Worm (Caenorhabditis elegans) whole organism, mixed stage, embryonic: Measurements from ENCODE around the gene ZK1320.5.
A peak's percentile ranks its signal among the peaks of the same experiment; 100 is the strongest.

Experiments
- M03D4.4 ChIP-seq: sonication (generic microtip); optimal IDR thresholded peaks from 2 replicates; lab custom pipeline; 2017; ENCODE audit warnings: mild to moderate bottlenecking, missing genetic modification characterization, missing compliant biosample characterization
- bed-3 ChIP-seq: fragments of 200-800 bp; sonication (Bioruptor generic); optimal IDR thresholded peaks from 3 replicates; lab custom pipeline; 2018; ENCODE audit warnings: mild to moderate bottlenecking, missing genetic modification characterization, moderate library complexity, missing compliant biosample characterization
- blmp-1 ChIP-seq: fragments of 150-350 bp; optimal IDR thresholded peaks from 2 replicates; lab custom pipeline; 2014; ENCODE audit warnings: missing biosample characterization, missing genetic modification characterization
- ceh-39 ChIP-seq: fragments of 150-350 bp; optimal IDR thresholded peaks from 2 replicates; lab custom pipeline; 2014; ENCODE audit warnings: missing biosample characterization, missing genetic modification characterization
- ces-1 ChIP-seq: fragments of 150-350 bp; optimal IDR thresholded peaks from 2 replicates; lab custom pipeline; 2014; ENCODE audit warnings: missing biosample characterization, missing genetic modification reagents, missing genetic modification characterization
- drap-1 ChIP-seq: fragments of 200-800 bp; sonication (Bioruptor generic); optimal IDR thresholded peaks from 3 replicates; lab custom pipeline; 2018; ENCODE audit warnings: mild to moderate bottlenecking, missing genetic modification characterization, missing compliant biosample characterization
- elt-1 ChIP-seq: sonication (generic microtip); optimal IDR thresholded peaks from 2 replicates; lab custom pipeline; 2017; ENCODE audit warnings: missing genetic modification characterization, mild to moderate bottlenecking, missing compliant biosample characterization, antibody characterized with exemption, moderate library complexity, borderline replicate concordance; ENCODE audit not compliant: insufficient read depth
- elt-3 ChIP-seq: fragments of 150-350 bp; optimal IDR thresholded peaks from 2 replicates; lab custom pipeline; 2014; ENCODE audit warnings: missing biosample characterization, missing genetic modification characterization
- ham-2 ChIP-seq: fragments of 200-800 bp; sonication (Bioruptor generic); optimal IDR thresholded peaks from 2 replicates; lab custom pipeline; 2018; ENCODE audit warnings: mild to moderate bottlenecking, missing genetic modification characterization, missing compliant biosample characterization
- lin-13 ChIP-seq: fragments of 150-350 bp; optimal IDR thresholded peaks from 2 replicates; lab custom pipeline; 2014; ENCODE audit warnings: missing biosample characterization, missing genetic modification characterization
- lin-32 ChIP-seq: fragments of 200-800 bp; sonication (Bioruptor generic); optimal IDR thresholded peaks from 2 replicates; lab custom pipeline; 2018; ENCODE audit warnings: mild to moderate bottlenecking, missing genetic modification characterization, missing compliant biosample characterization
- lsy-2 ChIP-seq: fragments of 150-350 bp; optimal IDR thresholded peaks from 2 replicates; lab custom pipeline; 2014; ENCODE audit warnings: missing biosample characterization, missing genetic modification characterization
- mep-1 ChIP-seq: fragments of 150-350 bp; optimal IDR thresholded peaks from 2 replicates; lab custom pipeline; 2017; ENCODE audit warnings: missing biosample characterization, missing genetic modification reagents, missing genetic modification characterization, inconsistent platforms
- nhr-12 ChIP-seq: fragments of 150-350 bp; optimal IDR thresholded peaks from 2 replicates; lab custom pipeline; 2014; ENCODE audit warnings: missing biosample characterization, missing genetic modification characterization
- nhr-237 ChIP-seq: fragments of 150-350 bp; optimal IDR thresholded peaks from 2 replicates; lab custom pipeline; 2014; ENCODE audit warnings: missing biosample characterization, missing genetic modification characterization
- nhr-28 ChIP-seq: fragments of 150-350 bp; optimal IDR thresholded peaks from 2 replicates; lab custom pipeline; 2014; ENCODE audit warnings: missing biosample characterization, missing genetic modification characterization
- nhr-76 ChIP-seq: sonication (generic microtip); optimal IDR thresholded peaks from 2 replicates; lab custom pipeline; 2017; ENCODE audit warnings: missing biosample characterization, missing genetic modification characterization
- pha-4 ChIP-seq: fragments of 150-350 bp; optimal IDR thresholded peaks from 2 replicates; lab custom pipeline; 2018; ENCODE audit warnings: missing biosample characterization, missing genetic modification reagents, missing genetic modification characterization
- sem-2 ChIP-seq: fragments of 200-800 bp; sonication (Bioruptor generic); optimal IDR thresholded peaks from 2 replicates; lab custom pipeline; 2018; ENCODE audit warnings: mild to moderate bottlenecking, missing genetic modification characterization, missing compliant biosample characterization
- snpc-4 ChIP-seq: fragments of 150-350 bp; optimal IDR thresholded peaks from 2 replicates; lab custom pipeline; 2014; ENCODE audit warnings: missing biosample characterization, missing genetic modification characterization
- sptf-1 ChIP-seq: sonication (generic microtip); optimal IDR thresholded peaks from 2 replicates; lab custom pipeline; 2017; ENCODE audit warnings: mild to moderate bottlenecking, missing genetic modification characterization, moderate library complexity, missing compliant biosample characterization
- tbx-8 ChIP-seq: fragments of 200-800 bp; sonication (Bioruptor generic); optimal IDR thresholded peaks from 2 replicates; lab custom pipeline; 2018; ENCODE audit warnings: mild to moderate bottlenecking, missing genetic modification characterization, moderate library complexity, missing compliant biosample characterization
- unc-120 ChIP-seq: sonication (generic microtip); optimal IDR thresholded peaks from 2 replicates; lab custom pipeline; 2017; ENCODE audit warnings: missing genetic modification characterization, missing compliant biosample characterization; ENCODE audit not compliant: poor library complexity, severe bottlenecking
- unc-39 ChIP-seq: fragments of 150-350 bp; optimal IDR thresholded peaks from 2 replicates; lab custom pipeline; 2014; ENCODE audit warnings: missing biosample characterization, missing genetic modification characterization
- unc-62 ChIP-seq: fragments of 150-350 bp; optimal IDR thresholded peaks from 2 replicates; lab custom pipeline; 2014; ENCODE audit warnings: missing biosample characterization, missing genetic modification reagents, missing genetic modification characterization
- zip-8 ChIP-seq: fragments of 150-350 bp; optimal IDR thresholded peaks from 2 replicates; lab custom pipeline; 2014; ENCODE audit warnings: missing biosample characterization, missing genetic modification characterization
- ztf-11 ChIP-seq: fragments of 150-350 bp; optimal IDR thresholded peaks from 2 replicates; lab custom pipeline; 2014; ENCODE audit warnings: missing biosample characterization, missing genetic modification characterization

The ZK1320.5 gene

DNA sequence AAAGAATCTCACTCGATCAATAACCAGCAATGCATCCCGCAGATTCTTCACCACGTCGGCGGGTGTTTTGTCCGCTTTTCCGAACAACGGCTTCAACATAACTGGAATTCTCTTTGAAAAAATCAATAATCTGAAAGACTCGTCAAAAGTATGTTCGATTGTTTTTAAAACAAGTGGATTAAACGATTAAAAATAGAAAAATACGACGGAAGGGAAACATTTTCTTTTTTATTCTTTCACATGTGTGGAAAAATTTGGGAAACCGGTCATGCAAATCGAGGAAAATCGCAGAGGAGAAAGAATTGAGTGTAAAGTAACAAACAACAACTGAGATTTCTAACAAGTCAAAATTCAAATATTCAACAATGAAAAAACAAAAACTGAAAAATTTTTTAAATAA is 38.1 kb upstream of the ZK1320.5 start, which contains the start of gene mop-25.2:
TSS of gene mop-25.2 (minus strand) at position 101 of the 400 bp plus-strand sequence.
- TF ChIP-seq drap-1 (GFP tag; lab: Kevin White, UChicago) (no peak), snpc-4 (tag; lab: Kevin White, UChicago) (no peak), unc-62 (no peak)

DNA sequence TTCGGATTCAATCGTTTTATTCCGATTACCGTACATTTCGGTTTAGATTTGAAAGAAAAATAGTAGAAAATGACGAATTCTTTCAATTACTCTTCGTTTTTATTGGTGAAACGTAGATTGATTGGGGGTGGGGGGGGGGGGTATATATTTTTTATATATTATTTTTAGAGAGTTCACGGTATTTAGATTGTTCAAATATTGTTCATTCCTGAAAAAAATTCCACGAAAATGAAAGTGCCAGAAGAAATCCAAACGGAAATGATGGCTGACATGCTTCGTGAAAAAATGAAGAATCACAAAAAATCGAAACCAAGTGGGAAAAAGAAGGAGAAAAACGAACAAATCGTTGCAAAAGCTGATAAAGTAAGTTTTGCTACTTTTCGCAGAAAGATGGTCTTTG is 34.9 kb upstream of the ZK1320.5 start, which contains the start of the genes Y53C12A.8 and Y53C12A.7:
TSS of gene Y53C12A.8 (minus strand) at position 101 of the 400 bp plus-strand sequence.
TSS of gene Y53C12A.7 (plus strand) at position 181 of the 400 bp plus-strand sequence.
- TF ChIP-seq pha-4 (tag; lab: Kevin White, UChicago) (no peak), drap-1 (GFP tag; lab: Kevin White, UChicago) (no peak), lsy-2 (tag; lab: Kevin White, UChicago) (no peak), nhr-28 (tag; lab: Kevin White, UChicago) (no peak), nhr-237 (tag; lab: Kevin White, UChicago) (no peak), mep-1 (tag; lab: Kevin White, UChicago) (no peak), blmp-1 (tag; lab: Kevin White, UChicago) (no peak), ham-2 (no peak), lin-32 (no peak), lin-13 (no peak), ztf-11 (tag; lab: Kevin White, UChicago) (no peak), sem-2 (GFP tag; lab: Kevin White, UChicago) (no peak), bed-3 (GFP tag; lab: Kevin White, UChicago) (no peak)
- TF ChIP-seq, all 35 proteins: peak for 0

DNA sequence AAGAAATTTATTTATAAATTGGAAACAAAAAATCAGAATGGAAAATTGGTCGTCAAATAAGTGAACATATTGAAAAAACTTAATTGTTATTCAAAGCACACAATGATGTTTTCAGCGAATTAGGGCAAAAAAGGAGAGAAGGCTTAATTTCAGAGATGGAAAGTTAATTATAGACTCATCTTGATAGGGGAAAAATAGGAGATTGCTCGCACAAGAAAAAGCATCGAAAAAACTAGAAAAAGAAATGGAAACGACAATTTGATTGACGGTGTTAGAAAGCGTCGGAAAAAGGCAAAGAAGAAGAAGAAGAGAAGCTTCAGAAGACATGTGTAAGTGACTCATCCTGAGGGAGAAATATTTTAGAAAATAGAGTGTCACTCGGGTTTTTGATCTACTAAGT is 30.5 kb upstream of the ZK1320.5 start:
- TF ChIP-seq ham-2 (no peak), ces-1 (GFP tag; lab: Kevin White, UChicago) (peak; percentile 17), elt-1 (tag; lab: Kevin White, UChicago) (no peak), tbx-8 (no peak)

DNA sequence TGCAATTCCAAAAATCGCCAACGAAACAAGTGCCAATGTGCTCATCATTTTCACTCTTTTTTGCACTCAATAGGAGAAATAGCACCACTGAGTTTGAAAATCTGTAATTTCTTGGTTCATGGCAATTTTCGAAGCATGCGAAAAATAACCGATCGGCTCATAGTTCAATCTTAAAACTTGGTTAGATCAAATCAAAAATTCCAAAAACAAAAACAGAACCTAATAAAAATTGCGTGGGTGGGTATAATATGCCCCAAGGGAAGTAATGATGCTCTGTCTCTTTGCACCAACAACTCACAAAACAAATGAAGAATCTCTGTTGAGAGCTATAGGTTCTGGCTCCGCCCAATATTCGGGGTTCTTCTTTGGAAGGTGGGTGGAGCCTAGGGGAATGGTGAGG is 26.4 kb upstream of the ZK1320.5 start, which contains the start of gene nlp-11:
TSS of gene nlp-11 (minus strand) at position 101 of the 400 bp plus-strand sequence.
- TF ChIP-seq nhr-12 (tag; lab: Kevin White, UChicago) (no peak), elt-3 (tag; lab: Kevin White, UChicago) (no peak), lin-32 (no peak), sptf-1 (tag; lab: Kevin White, UChicago) (no peak), unc-120 (tag; lab: Kevin White, UChicago) (no peak), pha-4 (tag; lab: Kevin White, UChicago) (no peak), ham-2 (no peak), unc-39 (tag; lab: Kevin White, UChicago) (no peak), ceh-39 (tag; lab: Kevin White, UChicago) (no peak), zip-8 (tag; lab: Kevin White, UChicago) (no peak), ces-1 (GFP tag; lab: Kevin White, UChicago) (no peak), blmp-1 (tag; lab: Kevin White, UChicago) (no peak), nhr-76 (tag; lab: Kevin White, UChicago) (no peak), nhr-237 (tag; lab: Kevin White, UChicago) (no peak), tbx-8 (no peak), drap-1 (GFP tag; lab: Kevin White, UChicago) (no peak)

DNA sequence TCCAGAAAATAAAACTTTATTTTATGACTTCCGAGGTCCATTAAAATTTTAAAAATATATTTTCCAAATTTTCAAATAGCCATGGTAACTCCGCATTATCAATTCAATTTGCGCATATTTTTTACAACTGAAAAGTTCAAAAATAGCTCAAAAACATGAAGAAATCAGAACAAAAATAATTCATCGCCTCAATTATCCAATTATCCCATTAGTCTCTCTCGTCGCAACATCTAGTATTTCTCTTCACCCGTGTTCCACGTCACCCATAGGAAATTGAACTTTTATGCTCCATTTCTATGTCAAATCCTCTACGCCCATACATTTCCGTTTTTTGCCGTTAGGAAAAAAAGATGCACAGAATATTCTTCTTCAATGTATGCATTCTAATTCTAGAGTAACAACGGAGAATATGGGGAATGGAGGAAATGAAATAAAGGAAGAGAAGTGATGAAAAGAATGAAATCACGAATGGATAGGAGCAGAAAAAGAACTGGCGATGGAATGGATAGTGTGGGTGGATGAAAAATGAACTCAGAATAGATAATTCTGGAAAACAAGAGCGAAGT is 24.7 kb upstream of the ZK1320.5 start:
- TF ChIP-seq ces-1 (GFP tag; lab: Kevin White, UChicago) (peak; percentile 48), M03D4.4 (no peak), elt-1 (tag; lab: Kevin White, UChicago) (no peak)

DNA sequence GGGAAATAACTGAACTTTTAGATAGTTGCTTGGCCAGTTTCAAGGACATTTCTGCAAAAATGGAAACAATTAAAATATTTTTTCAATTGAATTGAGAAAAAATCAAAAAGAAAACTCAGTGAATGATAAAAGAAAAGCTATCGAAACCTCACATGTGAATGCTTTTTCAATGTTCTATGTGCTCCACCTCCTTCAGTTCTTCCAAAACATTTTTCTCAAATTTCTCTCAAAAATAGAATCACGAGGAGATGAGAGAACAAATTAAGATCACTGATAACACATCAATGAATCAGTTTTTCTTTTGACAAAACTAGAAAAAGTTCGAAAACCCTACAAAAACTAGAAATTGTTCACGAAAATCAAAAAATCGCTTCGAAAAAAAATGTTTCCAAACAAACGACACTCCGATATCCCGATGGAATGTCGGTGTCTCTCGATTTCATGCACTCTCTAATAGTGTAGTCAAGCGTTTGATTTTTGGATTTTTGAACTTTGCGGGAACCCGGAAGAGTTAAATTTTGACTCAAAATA is 21.3 kb upstream of the ZK1320.5 start, which contains the start of gene ZK1320.9:
TSS of gene ZK1320.9 (minus strand) at position 51 of the 531 bp plus-strand sequence.
- TF ChIP-seq lin-13 (no peak), pha-4 (tag; lab: Kevin White, UChicago) (no peak), nhr-12 (tag; lab: Kevin White, UChicago) (no peak), lin-32 (no peak), mep-1 (tag; lab: Kevin White, UChicago) (no peak)
